Worm (Caenorhabditis elegans): Measurements from ENCODE around the gene upp-1.

- TF ChIP-seq lsy-2 (tag; optimal IDR thresholded peaks at IDR 0.05) (no peak), unc-62 (GFP tag; optimal IDR thresholded peaks at IDR 0.05) (no peak), M03D4.4 (tag; optimal IDR thresholded peaks at IDR 0.05) (no peak)
These were observed 20.0 kb downstream of the upp-1 start for ce11 chrIII:7622922-7623321.
